Fruit fly (Drosophila melanogaster): ENCODE data around the gene CG43054.

CG43054 gene

dm6 chr2L:17627559-17627958, at the start of gene CG43054:
CG43054 (plus strand) TSS chr2L:17627859.
- TF ChIP-seq Dll (optimal IDR thresholded peaks at IDR 0.05) (no peak), usp (GFP tag; optimal IDR thresholded peaks at IDR 0.05) (no peak), pan (optimal IDR thresholded peaks at IDR 0.05) (no peak), psq (optimal IDR thresholded peaks at IDR 0.05) (no peak), EcR (GFP tag; optimal IDR thresholded peaks at IDR 0.05) (no peak), CG8478 (optimal IDR thresholded peaks at IDR 0.05) (no peak)

dm6 chr2L:17582994-17583393, 44.7 kb upstream of the CG43054 start:
- TF ChIP-seq Dll (optimal IDR thresholded peaks at IDR 0.05), result no peak
- TF ChIP-seq EcR (GFP tag; optimal IDR thresholded peaks at IDR 0.05), result no peak
- no peak for TF ChIP-seq pan (optimal IDR thresholded peaks at IDR 0.05)
- no peak for TF ChIP-seq psq (optimal IDR thresholded peaks at IDR 0.05)
- no peak for TF ChIP-seq CG8478 (optimal IDR thresholded peaks at IDR 0.05)
- no peak for TF ChIP-seq usp (GFP tag; optimal IDR thresholded peaks at IDR 0.05)

- TF ChIP-seq CG8478 (optimal IDR thresholded peaks at IDR 0.05) (no peak), usp (GFP tag; optimal IDR thresholded peaks at IDR 0.05) (no peak), pan (optimal IDR thresholded peaks at IDR 0.05) (no peak), psq (optimal IDR thresholded peaks at IDR 0.05) (no peak), Dll (optimal IDR thresholded peaks at IDR 0.05) (no peak), EcR (GFP tag; optimal IDR thresholded peaks at IDR 0.05) (no peak)
Observed at dm6 chr2L:17585000-17585399, 42.7 kb upstream of the CG43054 start.

- TF ChIP-seq psq (optimal IDR thresholded peaks at IDR 0.05) (no peak), EcR (GFP tag; optimal IDR thresholded peaks at IDR 0.05) (no peak), usp (GFP tag; optimal IDR thresholded peaks at IDR 0.05) (no peak), CG8478 (optimal IDR thresholded peaks at IDR 0.05) (no peak)
Observed at dm6 chr2L:17586750-17587149, 40.9 kb upstream of the CG43054 start.

- TF ChIP-seq Dll (optimal IDR thresholded peaks at IDR 0.05) (no peak), EcR (GFP tag; optimal IDR thresholded peaks at IDR 0.05) (no peak), CG8478 (optimal IDR thresholded peaks at IDR 0.05) (no peak)
Observed at dm6 chr2L:17588173-17589082, 39.2 kb upstream of the CG43054 start.

- TF ChIP-seq pan (optimal IDR thresholded peaks at IDR 0.05), result no peak
- TF ChIP-seq usp (GFP tag; optimal IDR thresholded peaks at IDR 0.05), result no peak
- TF ChIP-seq psq (optimal IDR thresholded peaks at IDR 0.05), result no peak
- TF ChIP-seq EcR (GFP tag; optimal IDR thresholded peaks at IDR 0.05), result no peak
- TF ChIP-seq CG8478 (optimal IDR thresholded peaks at IDR 0.05), result no peak
- no peak for TF ChIP-seq Dll (optimal IDR thresholded peaks at IDR 0.05)
Observed at dm6 chr2L:17589115-17589514, 38.5 kb upstream of the CG43054 start, which contains the start of gene Oli. Oli (plus strand) TSS chr2L:17589184.

dm6 chr2L:17589853-17590252, 37.8 kb upstream of the CG43054 start:
- TF ChIP-seq usp (GFP tag; optimal IDR thresholded peaks at IDR 0.05) (no peak), EcR (GFP tag; optimal IDR thresholded peaks at IDR 0.05) (no peak), pan (optimal IDR thresholded peaks at IDR 0.05) (no peak), psq (optimal IDR thresholded peaks at IDR 0.05) (no peak), CG8478 (optimal IDR thresholded peaks at IDR 0.05) (no peak), Dll (optimal IDR thresholded peaks at IDR 0.05) (no peak)

dm6 chr2L:17591960-17592359, 35.7 kb upstream of the CG43054 start, which contains the start of the genes Sytalpha and CG6870:
Sytalpha (plus strand) TSS chr2L:17592260.
CG6870 (minus strand) TSS chr2L:17592299.
- no peak for TF ChIP-seq EcR (GFP tag; optimal IDR thresholded peaks at IDR 0.05)

dm6 chr2L:17594087-17594486, 33.6 kb upstream of the CG43054 start:
- TF ChIP-seq CG8478 (optimal IDR thresholded peaks at IDR 0.05), result no peak
- no peak for TF ChIP-seq psq (optimal IDR thresholded peaks at IDR 0.05)
- no peak for TF ChIP-seq usp (GFP tag; optimal IDR thresholded peaks at IDR 0.05)
- no peak for TF ChIP-seq pan (optimal IDR thresholded peaks at IDR 0.05)
- no peak for TF ChIP-seq EcR (GFP tag; optimal IDR thresholded peaks at IDR 0.05)
- TF ChIP-seq Dll (optimal IDR thresholded peaks at IDR 0.05), result no peak

dm6 chr2L:17603152-17603551, 24.5 kb upstream of the CG43054 start:
- no peak for TF ChIP-seq CG8478 (optimal IDR thresholded peaks at IDR 0.05)
- TF ChIP-seq usp (GFP tag; optimal IDR thresholded peaks at IDR 0.05), result no peak
- no peak for TF ChIP-seq Dll (optimal IDR thresholded peaks at IDR 0.05)
- no peak for TF ChIP-seq psq (optimal IDR thresholded peaks at IDR 0.05)
- no peak for TF ChIP-seq EcR (GFP tag; optimal IDR thresholded peaks at IDR 0.05)
- no peak for TF ChIP-seq pan (optimal IDR thresholded peaks at IDR 0.05)

dm6 chr2L:17615471-17615870, 12.2 kb upstream of the CG43054 start:
- TF ChIP-seq psq (optimal IDR thresholded peaks at IDR 0.05) (no peak), pan (optimal IDR thresholded peaks at IDR 0.05) (no peak)

dm6 chr2L:17621194-17621593, 6.5 kb upstream of the CG43054 start:
- TF ChIP-seq EcR (GFP tag; optimal IDR thresholded peaks at IDR 0.05) (no peak), psq (optimal IDR thresholded peaks at IDR 0.05) (no peak), CG8478 (optimal IDR thresholded peaks at IDR 0.05) (no peak), Dll (optimal IDR thresholded peaks at IDR 0.05) (no peak), usp (GFP tag; optimal IDR thresholded peaks at IDR 0.05) (no peak), pan (optimal IDR thresholded peaks at IDR 0.05) (no peak)

- TF ChIP-seq Dll (optimal IDR thresholded peaks at IDR 0.05) (no peak), CG8478 (optimal IDR thresholded peaks at IDR 0.05) (no peak), psq (optimal IDR thresholded peaks at IDR 0.05) (no peak), usp (GFP tag; optimal IDR thresholded peaks at IDR 0.05) (no peak), pan (optimal IDR thresholded peaks at IDR 0.05) (no peak), EcR (GFP tag; optimal IDR thresholded peaks at IDR 0.05) (no peak)
Observed at dm6 chr2L:17625992-17626391, 1.7 kb upstream of the CG43054 start, which contains the start of gene CG15147. CG15147 (minus strand) TSS chr2L:17626381.

All from whole organism.